Fruit fly (Drosophila melanogaster) whole organism, embryonic: ENCODE measurements around the gene CG31542.

Source experiments
- Blimp-1 ChIP-seq: fragments of 200-800 bp; sonication (Bioruptor generic); optimal IDR thresholded peaks from 3 replicates; lab custom pipeline; 2018; ENCODE audit warnings: missing biosample characterization, missing genetic modification characterization, mild to moderate bottlenecking, moderate library complexity, missing genetic modification reagents
- Bteb2 ChIP-seq: fragments of 200-800 bp; sonication (Bioruptor generic); optimal IDR thresholded peaks from 2 replicates; lab custom pipeline; 2016; ENCODE audit warnings: missing biosample characterization, missing genetic modification characterization
- CG11456 ChIP-seq: fragments of 200-800 bp; sonication (Bioruptor generic); IDR thresholded peaks from 3 replicates; pipeline ENCODE4 v1.3.6; 2022; ENCODE audit warnings: missing biosample characterization, missing genetic modification characterization
- CG12299 ChIP-seq: fragments of 200-800 bp; sonication (Bioruptor generic); optimal IDR thresholded peaks from 2 replicates; lab custom pipeline; 2018; ENCODE audit warnings: missing biosample characterization, mild to moderate bottlenecking, missing genetic modification characterization
- CG1233 ChIP-seq: fragments of 200-800 bp; sonication (Bioruptor generic); optimal IDR thresholded peaks from 4 replicates; lab custom pipeline; 2018; ENCODE audit warnings: missing biosample characterization, mild to moderate bottlenecking, missing genetic modification characterization
- CG12769 ChIP-seq: fragments of 200-800 bp; sonication (Bioruptor generic); optimal IDR thresholded peaks from 2 replicates; lab custom pipeline; 2019; ENCODE audit warnings: missing biosample characterization, mild to moderate bottlenecking, missing genetic modification characterization, moderate library complexity
- CG15011 ChIP-seq: fragments of 200-800 bp; sonication (Bioruptor generic); optimal IDR thresholded peaks from 3 replicates; lab custom pipeline; 2018; ENCODE audit warnings: missing biosample characterization, mild to moderate bottlenecking, missing genetic modification characterization
- CG16779 ChIP-seq: fragments of 200-800 bp; sonication (Bioruptor generic); IDR thresholded peaks from 2 replicates; pipeline ENCODE4 v1.3.6; 2022; ENCODE audit warnings: missing biosample characterization, missing genetic modification characterization
- CG17361 ChIP-seq: fragments of 200-800 bp; sonication (Bioruptor generic); IDR thresholded peaks from 3 replicates; pipeline ENCODE4 v1.3.6; 2022; ENCODE audit warnings: missing biosample characterization, missing genetic modification characterization
- CG18619 ChIP-seq: fragments of 200-800 bp; sonication (Bioruptor generic); optimal IDR thresholded peaks from 3 replicates; lab custom pipeline; 2017; ENCODE audit warnings: missing biosample characterization, mild to moderate bottlenecking, missing genetic modification characterization
- CG32532 ChIP-seq: fragments of 200-800 bp; sonication (Bioruptor generic); IDR thresholded peaks from 2 replicates; pipeline ENCODE4 v1.3.6; 2022; ENCODE audit warnings: missing biosample characterization, missing genetic modification characterization
- CG4730 ChIP-seq: fragments of 200-800 bp; sonication (Bioruptor generic); IDR thresholded peaks from 2 replicates; pipeline ENCODE4 v1.3.6; 2022; ENCODE audit warnings: missing biosample characterization, missing genetic modification characterization
- CG6272 ChIP-seq: fragments of 200-800 bp; sonication (Bioruptor generic); IDR thresholded peaks from 2 replicates; pipeline ENCODE4 v1.3.6; 2022; ENCODE audit warnings: missing biosample characterization, missing genetic modification characterization
- CG6654 ChIP-seq: fragments of 200-800 bp; sonication (Bioruptor generic); optimal IDR thresholded peaks from 2 replicates; lab custom pipeline; 2017; ENCODE audit warnings: missing biosample characterization, mild to moderate bottlenecking, missing genetic modification characterization
- CG7987 ChIP-seq: fragments of 200-800 bp; sonication (Bioruptor generic); optimal IDR thresholded peaks from 2 replicates; lab custom pipeline; 2018; ENCODE audit warnings: missing biosample characterization, mild to moderate bottlenecking, missing genetic modification characterization, moderate library complexity
- CG8281 ChIP-seq: fragments of 200-800 bp; sonication (Bioruptor generic); optimal IDR thresholded peaks from 2 replicates; lab custom pipeline; 2018; ENCODE audit warnings: missing biosample characterization, mild to moderate bottlenecking, missing genetic modification characterization, moderate library complexity
- CG8290 ChIP-seq, 3 experiments: fragments of 200-800 bp; sonication (Bioruptor generic); optimal IDR thresholded peaks; 2 replicates each; lab custom pipeline; 2016 to 2019; ENCODE audit warnings: missing biosample characterization in 3 of 3, missing genetic modification characterization in 3 of 3, mild to moderate bottlenecking in 2 of 3, moderate library complexity in 1 of 3
- CG8765 ChIP-seq: fragments of 200-800 bp; sonication (Bioruptor generic); IDR thresholded peaks from 2 replicates; pipeline ENCODE4 v1.3.6; 2022; ENCODE audit warnings: missing biosample characterization, missing genetic modification characterization
- CG9797 ChIP-seq: fragments of 200-800 bp; sonication (Bioruptor generic); optimal IDR thresholded peaks from 3 replicates; lab custom pipeline; 2018; ENCODE audit warnings: missing biosample characterization, mild to moderate bottlenecking, missing genetic modification characterization
- D ChIP-seq, 2 experiments: fragments of 200-800 bp in 1 of 2; fragments of >200 bp in 1 of 2; sonication (Bioruptor generic) in 1 of 2; optimal IDR thresholded peaks; 2 replicates in 1 of 2; 3 replicates in 1 of 2; lab custom pipeline; 2017; ENCODE audit warnings: mild to moderate bottlenecking in 1 of 2, missing biosample characterization in 1 of 2, missing genetic modification characterization in 1 of 2, missing genetic modification reagents in 1 of 2
- Dad ChIP-seq: fragments of 200-800 bp; sonication (Bioruptor generic); optimal IDR thresholded peaks from 3 replicates; lab custom pipeline; 2016; ENCODE audit warnings: missing biosample characterization, missing genetic modification characterization
- H15 ChIP-seq: fragments of 200-800 bp; sonication (Bioruptor generic); IDR thresholded peaks from 3 replicates; pipeline ENCODE4 v1.3.6; 2022; ENCODE audit warnings: missing biosample characterization, missing genetic modification characterization
- HLHmδ ChIP-seq: fragments of 200-800 bp; sonication (Bioruptor generic); optimal IDR thresholded peaks from 2 replicates; lab custom pipeline; 2018; ENCODE audit warnings: missing biosample characterization, mild to moderate bottlenecking, missing genetic modification characterization, moderate library complexity
- Lim3 ChIP-seq: fragments of 200-800 bp; sonication (Bioruptor generic); IDR thresholded peaks from 2 replicates; pipeline ENCODE4 v1.3.6; 2022; ENCODE audit warnings: missing biosample characterization, missing genetic modification characterization
- MTF-1 ChIP-seq: fragments of 200-800 bp; sonication (Bioruptor generic); optimal IDR thresholded peaks from 2 replicates; lab custom pipeline; 2018; ENCODE audit warnings: missing biosample characterization, mild to moderate bottlenecking, missing genetic modification characterization, borderline replicate concordance
- NK7.1 ChIP-seq: fragments of 200-800 bp; sonication (Bioruptor generic); optimal IDR thresholded peaks from 3 replicates; lab custom pipeline; 2016; ENCODE audit warnings: missing biosample characterization, missing genetic modification characterization
- Ravus ChIP-seq: fragments of 200-800 bp; sonication (Bioruptor generic); IDR thresholded peaks from 2 replicates; pipeline ENCODE4 v1.3.6; 2022; ENCODE audit warnings: missing biosample characterization, missing genetic modification characterization
- Six4 ChIP-seq: fragments of 200-800 bp; sonication (Bioruptor generic); optimal IDR thresholded peaks from 2 replicates; lab custom pipeline; 2016; ENCODE audit warnings: missing biosample characterization, missing genetic modification characterization
- Spps ChIP-seq: fragments of 200-800 bp; sonication (Bioruptor generic); optimal IDR thresholded peaks from 2 replicates; lab custom pipeline; 2018; ENCODE audit warnings: missing biosample characterization, mild to moderate bottlenecking, missing genetic modification characterization
- bigmax ChIP-seq: fragments of 200-800 bp; sonication (Bioruptor generic); optimal IDR thresholded peaks from 2 replicates; lab custom pipeline; 2018; ENCODE audit warnings: missing biosample characterization, mild to moderate bottlenecking, missing genetic modification characterization
- cas ChIP-seq: fragments of 200-800 bp; sonication (Bioruptor generic); IDR thresholded peaks from 2 replicates; pipeline ENCODE4 v1.3.6; 2022; ENCODE audit warnings: missing biosample characterization, missing genetic modification characterization
- ci ChIP-seq: fragments of 200-800 bp; sonication (Bioruptor generic); IDR thresholded peaks from 3 replicates; pipeline ENCODE4 v1.3.6; 2022; ENCODE audit warnings: missing biosample characterization, missing genetic modification characterization
- gce ChIP-seq: fragments of 200-800 bp; sonication (Bioruptor generic); IDR thresholded peaks from 3 replicates; pipeline ENCODE4 v1.3.6; 2022; ENCODE audit warnings: missing biosample characterization, missing genetic modification characterization
- grn ChIP-seq: fragments of 200-800 bp; sonication (Bioruptor generic); optimal IDR thresholded peaks from 3 replicates; lab custom pipeline; 2017; ENCODE audit warnings: missing biosample characterization, missing genetic modification characterization
- hth ChIP-seq: fragments of >200 bp; optimal IDR thresholded peaks from 2 replicates; lab custom pipeline; 2017; ENCODE audit warnings: inconsistent platforms
- insv ChIP-seq, 2 experiments: fragments of 200-800 bp; sonication (Bioruptor generic); optimal IDR thresholded peaks; 3 replicates each; lab custom pipeline; 2016 to 2018; ENCODE audit warnings: missing biosample characterization in 2 of 2, missing genetic modification characterization in 2 of 2
- oc ChIP-seq: fragments of 200-800 bp; sonication (Bioruptor generic); optimal IDR thresholded peaks from 2 replicates; lab custom pipeline; 2018; ENCODE audit warnings: missing biosample characterization, mild to moderate bottlenecking, missing genetic modification characterization, moderate library complexity
- psq ChIP-seq: fragments of 200-800 bp; sonication (Bioruptor generic); optimal IDR thresholded peaks from 2 replicates; lab custom pipeline; 2017; ENCODE audit warnings: missing biosample characterization, missing genetic modification characterization
- run ChIP-seq: fragments of 200-800 bp; sonication (Bioruptor generic); optimal IDR thresholded peaks from 3 replicates; lab custom pipeline; 2018; ENCODE audit warnings: missing biosample characterization, mild to moderate bottlenecking, missing genetic modification characterization
- schlank ChIP-seq: fragments of 200-800 bp; sonication (Bioruptor generic); optimal IDR thresholded peaks from 2 replicates; lab custom pipeline; 2018; ENCODE audit warnings: missing biosample characterization, mild to moderate bottlenecking, missing genetic modification characterization
- shn ChIP-seq: fragments of 200-800 bp; sonication (Bioruptor generic); optimal IDR thresholded peaks from 3 replicates; lab custom pipeline; 2016; ENCODE audit warnings: missing biosample characterization, missing genetic modification characterization
- sim ChIP-seq: fragments of 200-800 bp; sonication (Bioruptor generic); IDR thresholded peaks from 2 replicates; pipeline ENCODE4 v1.3.6; 2022; ENCODE audit warnings: missing biosample characterization, missing genetic modification characterization
- slou ChIP-seq: fragments of 200-800 bp; sonication (Bioruptor generic); optimal IDR thresholded peaks from 3 replicates; lab custom pipeline; 2016; ENCODE audit warnings: missing biosample characterization, missing genetic modification characterization
- so ChIP-seq: fragments of 200-800 bp; sonication (Bioruptor generic); IDR thresholded peaks from 3 replicates; pipeline ENCODE4 v1.3.6; 2022; ENCODE audit warnings: missing biosample characterization, missing genetic modification characterization
- ssp ChIP-seq: fragments of 200-800 bp; sonication (Bioruptor generic); IDR thresholded peaks from 2 replicates; pipeline ENCODE4 v1.3.6; 2022; ENCODE audit warnings: missing biosample characterization, missing genetic modification characterization
- tio ChIP-seq: fragments of 200-800 bp; sonication (Bioruptor generic); optimal IDR thresholded peaks from 2 replicates; lab custom pipeline; 2017; ENCODE audit warnings: missing biosample characterization, missing genetic modification characterization, inconsistent platforms
- trem ChIP-seq: fragments of 200-800 bp; optimal IDR thresholded peaks from 3 replicates; lab custom pipeline; 2019; ENCODE audit warnings: missing biosample characterization, mild to moderate bottlenecking, missing genetic modification characterization, moderate library complexity
- usp ChIP-seq: fragments of >200 bp; optimal IDR thresholded peaks from 2 replicates; lab custom pipeline; 2017; ENCODE audit warnings: missing biosample characterization, missing genetic modification characterization
- wor ChIP-seq: fragments of 200-800 bp; sonication (Bioruptor generic); IDR thresholded peaks from 2 replicates; pipeline ENCODE4 v1.3.6; 2022; ENCODE audit warnings: missing biosample characterization, missing genetic modification characterization
- z ChIP-seq: fragments of 200-800 bp; sonication (Bioruptor generic); IDR thresholded peaks from 3 replicates; pipeline ENCODE4 v1.3.6; 2022; ENCODE audit warnings: missing biosample characterization, missing genetic modification characterization

Gene CG31542

DNA sequence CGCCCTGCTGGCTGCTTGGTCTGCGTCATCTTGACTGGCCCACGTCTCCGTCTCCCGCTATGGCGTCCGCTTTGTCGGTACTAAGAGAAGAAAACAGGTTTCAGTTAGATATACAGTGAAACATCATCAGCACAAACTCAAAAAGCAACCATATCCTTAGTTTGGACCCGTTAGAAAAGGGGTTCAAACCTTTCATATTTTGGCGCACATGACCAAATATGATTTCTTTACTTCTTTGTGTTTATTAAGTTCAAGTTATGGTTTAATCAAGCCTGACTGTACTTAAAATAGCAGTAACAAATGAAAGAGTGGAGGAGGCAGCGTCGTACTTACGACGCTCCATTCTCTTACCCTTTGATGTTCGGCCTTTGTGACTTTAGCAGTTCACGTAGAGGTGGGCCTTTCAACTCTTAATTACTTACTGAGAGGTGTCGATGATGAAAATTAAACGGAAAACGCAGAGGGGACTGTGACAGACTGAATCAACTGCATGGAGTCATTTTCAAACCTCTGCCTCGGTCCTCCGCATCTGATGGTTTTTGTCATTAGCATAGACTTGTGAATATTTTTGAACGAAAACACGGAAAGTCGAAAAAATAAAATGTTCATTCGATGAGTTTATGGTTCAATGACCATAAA lies 7.5 kb upstream of the CG31542 start (continued):
- TF ChIP-seq insv (GFP tag; optimal IDR thresholded peaks at IDR 0.05; lab: Kevin White, UChicago) = no peak
- TF ChIP-seq wor = peak; percentile 42; the same call in 1 of the 2 replicates
- peak; percentile 65 for TF ChIP-seq cas
- TF ChIP-seq Lim3 (GFP tag; lab: Robert Waterston, UW) = peak; percentile 52; the same call in 1 of the 2 replicates
- TF ChIP-seq grn = no peak
- peak; percentile 23 for TF ChIP-seq trem (tag; lab: Kevin White, UChicago)
- TF ChIP-seq slou (GFP tag; lab: Kevin White, UChicago) = no peak
- TF ChIP-seq tio = peak; percentile 67
- no peak for TF ChIP-seq usp (GFP tag; lab: Kevin White, UChicago)
- TF ChIP-seq CG6272 (GFP tag; lab: Robert Waterston, UW) = peak; percentile 69
- peak; percentile 75 for TF ChIP-seq CG4730 (GFP tag; lab: Robert Waterston, UW)
- peak; percentile 37 for TF ChIP-seq shn (GFP tag; lab: Kevin White, UChicago)
- no peak for TF ChIP-seq hth (lab: Kevin White, UChicago)
- peak; percentile 87; the same call in 2 of the 3 replicates for TF ChIP-seq so (GFP tag; lab: Robert Waterston, UW)
- no peak for TF ChIP-seq CG8290 (GFP tag; optimal IDR thresholded peaks at IDR 0.05; lab: Kevin White, UChicago)
- peak in 1 of 2 experiments; percentile 87 for TF ChIP-seq CG8290 (tag; optimal IDR thresholded peaks at IDR 0.05; lab: Kevin White, UChicago)
- peak; percentile 41 for TF ChIP-seq CG8281 (tag; lab: Kevin White, UChicago)
- no peak for TF ChIP-seq z (GFP tag; lab: Robert Waterston, UW)
- peak; percentile 61 for TF ChIP-seq NK7.1 (GFP tag; lab: Kevin White, UChicago)
- TF ChIP-seq schlank (tag; lab: Kevin White, UChicago) = peak; percentile 52
- peak; percentile 63 for TF ChIP-seq run
- no peak for TF ChIP-seq bigmax (GFP tag; lab: Kevin White, UChicago)
- TF ChIP-seq sim = peak; percentile 51; the same call in 1 of the 2 replicates
- peak; percentile 70 for TF ChIP-seq Six4 (GFP tag; lab: Kevin White, UChicago)
- peak; percentile 55 for TF ChIP-seq CG6654
- TF ChIP-seq H15 (GFP tag; lab: Robert Waterston, UW) = peak; percentile 82
- peak; percentile 81; the same call in 2 of the 3 replicates for TF ChIP-seq gce (GFP tag; lab: Robert Waterston, UW)
- TF ChIP-seq CG8765 (GFP tag; lab: Robert Waterston, UW) = peak; percentile 64; the same call in 1 of the 2 replicates
- TF ChIP-seq oc (tag; lab: Kevin White, UChicago) = peak; percentile 79
- peak; percentile 88 for TF ChIP-seq CG16779 (GFP tag; lab: Robert Waterston, UW)
- peak; percentile 59 for TF ChIP-seq CG12299 (tag; lab: Kevin White, UChicago)
- peak; percentile 78 for TF ChIP-seq Dad (GFP tag; lab: Kevin White, UChicago)
- no peak for TF ChIP-seq HLHmδ (GFP tag; lab: Kevin White, UChicago)
- TF ChIP-seq ssp = peak; percentile 65
- peak; percentile 50; the same call in 1 of the 2 replicates for TF ChIP-seq Ravus
- TF ChIP-seq CG15011 = peak; percentile 18
- TF ChIP-seq CG11456 (GFP tag; lab: Robert Waterston, UW) = peak; percentile 90
- TF ChIP-seq psq (GFP tag; lab: Kevin White, UChicago) = peak; percentile 41
- peak; percentile 68 for TF ChIP-seq MTF-1
- peak; percentile 92 for TF ChIP-seq ci (GFP tag; lab: Robert Waterston, UW)
- peak; percentile 80 for TF ChIP-seq Blimp-1 (GFP tag; lab: Kevin White, UChicago)
- peak; percentile 94 for TF ChIP-seq CG32532 (GFP tag; lab: Robert Waterston, UW)
- peak; percentile 73 for TF ChIP-seq CG17361 (GFP tag; lab: Robert Waterston, UW)
- peak; percentile 88 for TF ChIP-seq CG12769 (tag; lab: Kevin White, UChicago)
- TF ChIP-seq CG1233 (GFP tag; lab: Kevin White, UChicago) = peak; percentile 61
- peak; percentile 47 for TF ChIP-seq Spps (tag; lab: Kevin White, UChicago)
- TF ChIP-seq CG9797 = no peak
- peak; percentile 79 for TF ChIP-seq CG18619 (GFP tag; lab: Kevin White, UChicago)
- peak; percentile 83 for TF ChIP-seq Bteb2 (GFP tag; lab: Kevin White, UChicago)
- TF ChIP-seq CG7987 (GFP tag; lab: Kevin White, UChicago) = peak; percentile 70
- TF ChIP-seq D (optimal IDR thresholded peaks at IDR 0.05; lab: Kevin White, UChicago) = no peak
- peak; percentile 49 for TF ChIP-seq D (GFP tag; optimal IDR thresholded peaks at IDR 0.05; lab: Kevin White, UChicago)
